Fruit fly (Drosophila melanogaster) whole organism, prepupa: ENCODE results near the gene Or69a.

Experiments used
- Blimp-1 ChIP-seq: fragments of 200-800 bp; sonication (Bioruptor generic); optimal IDR thresholded peaks from 3 replicates; lab custom pipeline; 2017; ENCODE audit warnings: missing biosample characterization, missing genetic modification characterization, mild to moderate bottlenecking, moderate library complexity, missing genetic modification reagents
- CG10631 ChIP-seq: fragments of 200-800 bp; sonication (Bioruptor generic); optimal IDR thresholded peaks from 2 replicates; lab custom pipeline; 2016; ENCODE audit warnings: missing biosample characterization, missing genetic modification characterization
- CG11294 ChIP-seq: fragments of 200-800 bp; sonication (Bioruptor generic); IDR thresholded peaks from 2 replicates; pipeline ENCODE4 v1.3.6; 2022; ENCODE audit warnings: missing biosample characterization, missing genetic modification characterization
- CG11762 ChIP-seq: fragments of 200-800 bp; sonication (Bioruptor generic); optimal IDR thresholded peaks from 3 replicates; lab custom pipeline; 2016; ENCODE audit warnings: missing biosample characterization, missing genetic modification characterization; ENCODE audit not compliant: insufficient read depth
- CG15336 ChIP-seq: fragments of 200-800 bp; sonication (Bioruptor generic); IDR thresholded peaks from 2 replicates; pipeline ENCODE4 v1.3.6; 2022; ENCODE audit warnings: missing biosample characterization, missing genetic modification characterization
- CG1621 ChIP-seq: fragments of 200-800 bp; sonication (Bioruptor generic); optimal IDR thresholded peaks from 3 replicates; lab custom pipeline; 2018; ENCODE audit warnings: missing biosample characterization, mild to moderate bottlenecking, missing genetic modification characterization
- CG16779 ChIP-seq: fragments of 200-800 bp; sonication (Bioruptor generic); optimal IDR thresholded peaks from 3 replicates; lab custom pipeline; 2017; ENCODE audit warnings: missing biosample characterization, mild to moderate bottlenecking, missing genetic modification characterization
- CG3032 ChIP-seq: fragments of 200-800 bp; optimal IDR thresholded peaks from 2 replicates; lab custom pipeline; 2019; ENCODE audit warnings: missing biosample characterization, mild to moderate bottlenecking, missing genetic modification characterization, moderate library complexity
- CG32006 ChIP-seq: fragments of 200-800 bp; sonication (Bioruptor generic); optimal IDR thresholded peaks from 3 replicates; lab custom pipeline; 2017; ENCODE audit warnings: missing biosample characterization, mild to moderate bottlenecking, missing genetic modification characterization
- CG6163 ChIP-seq: fragments of 200-800 bp; sonication (Bioruptor generic); IDR thresholded peaks from 3 replicates; pipeline ENCODE4 v1.3.6; 2022; ENCODE audit warnings: missing biosample characterization, missing genetic modification characterization
- CG6792 ChIP-seq: fragments of 200-800 bp; sonication (Bioruptor generic); optimal IDR thresholded peaks from 3 replicates; lab custom pipeline; 2016; ENCODE audit warnings: missing biosample characterization, missing genetic modification characterization
- CG6854 ChIP-seq: fragments of 200-800 bp; sonication (Bioruptor generic); optimal IDR thresholded peaks from 2 replicates; lab custom pipeline; 2017; ENCODE audit warnings: missing biosample characterization, mild to moderate bottlenecking, missing genetic modification characterization
- CG7368 ChIP-seq: fragments of 200-800 bp; sonication (Bioruptor generic); optimal IDR thresholded peaks from 3 replicates; lab custom pipeline; 2016; ENCODE audit warnings: missing biosample characterization, missing genetic modification characterization
- CG8119 ChIP-seq: fragments of 200-800 bp; sonication (Bioruptor generic); IDR thresholded peaks from 3 replicates; pipeline ENCODE4 v1.3.6; 2022; ENCODE audit warnings: missing biosample characterization, missing genetic modification characterization
- CG8319 ChIP-seq: fragments of 200-800 bp; sonication (Bioruptor generic); optimal IDR thresholded peaks from 3 replicates; lab custom pipeline; 2016; ENCODE audit warnings: missing biosample characterization, missing genetic modification characterization
- CG8632 ChIP-seq: fragments of 200-800 bp; sonication (Bioruptor generic); optimal IDR thresholded peaks from 3 replicates; lab custom pipeline; 2016; ENCODE audit warnings: missing biosample characterization, missing genetic modification characterization
- CG9139 ChIP-seq: fragments of 200-800 bp; sonication (Bioruptor generic); optimal IDR thresholded peaks from 3 replicates; lab custom pipeline; 2017; ENCODE audit warnings: missing biosample characterization, mild to moderate bottlenecking, missing genetic modification characterization
- Eip78C ChIP-seq: fragments of 200-800 bp; sonication (Bioruptor generic); peaks from one replicate; lab custom pipeline; 2016; ENCODE audit warnings: missing biosample characterization, missing genetic modification characterization
- Eip93F ChIP-seq: fragments of 200-800 bp; sonication (Bioruptor generic); optimal IDR thresholded peaks from 2 replicates; lab custom pipeline; 2016; ENCODE audit warnings: missing biosample characterization, mild to moderate bottlenecking, missing genetic modification characterization
- Ets96B ChIP-seq: fragments of 200-800 bp; optimal IDR thresholded peaks from 2 replicates; lab custom pipeline; 2019; ENCODE audit warnings: missing biosample characterization, mild to moderate bottlenecking, missing genetic modification characterization, moderate library complexity
- Gug ChIP-seq: fragments of 200-800 bp; sonication (Bioruptor generic); IDR thresholded peaks from 2 replicates; pipeline ENCODE4 v1.3.6; 2022; ENCODE audit warnings: missing biosample characterization, missing genetic modification characterization
- Hr39 ChIP-seq: fragments of 200-800 bp; sonication (Bioruptor generic); optimal IDR thresholded peaks from 2 replicates; lab custom pipeline; 2016; ENCODE audit warnings: missing biosample characterization, missing genetic modification characterization
- Met ChIP-seq: fragments of 200-800 bp; sonication (Bioruptor generic); optimal IDR thresholded peaks from 3 replicates; lab custom pipeline; 2016; ENCODE audit warnings: missing biosample characterization, missing genetic modification characterization
- OdsH ChIP-seq: fragments of 200-800 bp; sonication (Bioruptor generic); optimal IDR thresholded peaks from 3 replicates; lab custom pipeline; 2016; ENCODE audit warnings: missing biosample characterization, missing genetic modification characterization
- Smox ChIP-seq: fragments of 200-800 bp; sonication (Bioruptor generic); optimal IDR thresholded peaks from 3 replicates; lab custom pipeline; 2016; ENCODE audit warnings: missing biosample characterization, missing genetic modification characterization
- Sox102F ChIP-seq: fragments of 200-800 bp; sonication (Bioruptor generic); optimal IDR thresholded peaks from 2 replicates; lab custom pipeline; 2016; ENCODE audit warnings: missing biosample characterization, mild to moderate bottlenecking, missing genetic modification characterization
- achi ChIP-seq: fragments of 200-800 bp; sonication (Bioruptor generic); optimal IDR thresholded peaks from 3 replicates; lab custom pipeline; 2016; ENCODE audit warnings: missing biosample characterization, missing genetic modification characterization
- dac ChIP-seq: fragments of 200-800 bp; sonication (Bioruptor generic); optimal IDR thresholded peaks from 2 replicates; lab custom pipeline; 2017; ENCODE audit warnings: missing biosample characterization, mild to moderate bottlenecking, missing genetic modification characterization
- esn ChIP-seq: fragments of 200-800 bp; sonication (Bioruptor generic); optimal IDR thresholded peaks from 2 replicates; lab custom pipeline; 2016; ENCODE audit warnings: missing biosample characterization, mild to moderate bottlenecking, missing genetic modification characterization, moderate library complexity
- fd59A ChIP-seq: fragments of 200-800 bp; sonication (Bioruptor generic); optimal IDR thresholded peaks from 2 replicates; lab custom pipeline; 2017; ENCODE audit warnings: missing biosample characterization, mild to moderate bottlenecking, missing genetic modification characterization, missing genetic modification reagents
- fd85E ChIP-seq: fragments of 200-800 bp; sonication (Bioruptor generic); optimal IDR thresholded peaks from 3 replicates; lab custom pipeline; 2016; ENCODE audit warnings: missing biosample characterization, missing genetic modification characterization
- fkh ChIP-seq: fragments of 200-800 bp; sonication (Bioruptor generic); optimal IDR thresholded peaks from 3 replicates; lab custom pipeline; 2017; ENCODE audit warnings: missing biosample characterization, mild to moderate bottlenecking, missing genetic modification characterization, moderate library complexity
- net ChIP-seq: fragments of 200-800 bp; sonication (Bioruptor generic); optimal IDR thresholded peaks from 3 replicates; lab custom pipeline; 2016; ENCODE audit warnings: missing biosample characterization, missing genetic modification characterization
- pdm3 ChIP-seq: fragments of 200-800 bp; sonication (Bioruptor generic); optimal IDR thresholded peaks from 3 replicates; lab custom pipeline; 2016; ENCODE audit warnings: missing biosample characterization, missing genetic modification characterization
- spab ChIP-seq: fragments of 200-800 bp; sonication (Bioruptor generic); optimal IDR thresholded peaks from 2 replicates; lab custom pipeline; 2017; ENCODE audit warnings: missing biosample characterization, mild to moderate bottlenecking, missing genetic modification characterization, missing genetic modification reagents
- ss ChIP-seq, 2 experiments: fragments of 200-800 bp; sonication (Bioruptor generic); optimal IDR thresholded peaks; 2 replicates in 1 of 2; 3 replicates in 1 of 2; lab custom pipeline; 2017 to 2018; ENCODE audit warnings: mild to moderate bottlenecking in 2 of 2, missing biosample characterization in 2 of 2, missing genetic modification characterization in 2 of 2, moderate library complexity in 1 of 2
- svp ChIP-seq: fragments of 200-800 bp; sonication (Bioruptor generic); peaks from one replicate; lab custom pipeline; 2016; ENCODE audit warnings: missing biosample characterization, missing genetic modification characterization
- vri ChIP-seq: fragments of 200-800 bp; sonication (Bioruptor generic); optimal IDR thresholded peaks from 3 replicates; lab custom pipeline; 2016; ENCODE audit warnings: missing biosample characterization, mild to moderate bottlenecking, missing genetic modification characterization

Gene Or69a

DNA sequence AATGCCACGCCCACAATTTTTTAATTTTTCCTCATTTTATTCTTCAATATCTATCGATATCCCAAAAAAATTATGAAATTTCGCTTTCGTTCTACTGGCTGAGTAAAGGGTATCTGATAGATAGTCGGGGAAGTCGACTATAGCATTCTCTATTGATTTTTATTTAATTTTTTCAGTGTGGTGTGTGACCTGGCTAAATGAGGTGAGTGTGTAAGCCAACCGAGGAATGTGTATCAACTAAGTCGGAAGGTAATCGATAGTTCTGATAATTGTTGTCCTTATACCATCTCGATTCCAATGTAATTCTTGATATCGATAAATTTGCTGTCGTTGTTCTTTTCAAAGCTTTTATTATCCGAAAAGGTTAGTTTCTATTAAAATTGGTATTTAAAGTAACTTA, 39.0 kb upstream of the Or69a start, which contains the start of gene CG11263 (continued):
- TF ChIP-seq pdm3 (GFP tag; lab: Kevin White, UChicago) = no peak
- no peak for TF ChIP-seq Eip93F (GFP tag; lab: Kevin White, UChicago)
- TF ChIP-seq CG8119 (GFP tag; lab: Robert Waterston, UW) = no peak
- TF ChIP-seq Eip78C (GFP tag; lab: Kevin White, UChicago) = no peak
- peak; percentile 32 for TF ChIP-seq esn (GFP tag; lab: Kevin White, UChicago)
- TF ChIP-seq Gug = no peak
- TF ChIP-seq Met (GFP tag; lab: Kevin White, UChicago) = no peak
- no peak for TF ChIP-seq CG8319
- TF ChIP-seq CG11762 (GFP tag; lab: Kevin White, UChicago) = no peak
- peak; percentile 32 for TF ChIP-seq CG10631 (GFP tag; lab: Kevin White, UChicago)
- TF ChIP-seq Hr39 (GFP tag; lab: Kevin White, UChicago) = peak; percentile 48
- no peak for TF ChIP-seq Blimp-1 (GFP tag; lab: Kevin White, UChicago)
- no peak for TF ChIP-seq fd59A (GFP tag; lab: Kevin White, UChicago)

DNA sequence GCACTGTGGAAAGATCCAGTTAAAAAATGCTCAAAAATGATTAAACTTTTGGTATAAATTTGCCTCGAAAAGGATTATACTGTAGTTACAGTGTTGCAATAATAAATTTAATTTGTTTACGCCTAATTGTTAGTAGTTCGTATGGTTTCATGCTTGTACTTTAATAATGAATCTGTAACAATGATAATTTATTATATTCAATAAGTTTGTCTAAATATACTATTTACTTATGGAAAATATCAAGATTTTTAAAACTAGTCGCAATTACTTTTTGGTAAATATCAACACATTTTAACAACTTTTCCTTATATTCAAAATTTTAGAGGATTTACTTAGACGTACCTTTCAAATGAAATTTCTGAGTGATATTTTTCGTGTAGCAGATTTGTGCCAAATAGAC, 27.3 kb upstream of the Or69a start, which contains the start of gene CG11262:
Gene CG11262 (plus strand): TSS at position 301 of the 400 bp plus-strand sequence.
- TF ChIP-seq svp (GFP tag; lab: Kevin White, UChicago) (peak; percentile 10), achi (GFP tag; lab: Kevin White, UChicago) (no peak)

DNA sequence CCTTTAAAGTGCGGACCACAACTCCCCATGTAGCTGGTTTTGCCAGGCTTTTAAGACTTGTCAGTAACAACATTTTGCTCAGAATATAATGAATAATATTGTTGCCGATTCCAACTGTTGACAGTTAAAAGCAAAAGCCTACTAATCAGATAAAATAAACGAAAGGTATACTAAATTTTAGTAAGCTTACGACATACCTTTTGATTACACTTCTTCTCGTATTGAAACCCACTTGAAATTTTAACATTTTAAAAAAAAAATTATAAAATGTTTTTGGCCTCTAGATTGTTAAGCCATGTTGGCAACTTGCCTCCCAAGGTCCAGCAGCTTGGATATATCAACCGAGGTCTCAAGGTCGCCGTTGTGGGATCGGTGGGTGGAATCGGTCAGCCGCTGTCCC, 4.7 kb upstream of the Or69a start, which contains the start of the genes CG10748 and CG10749:
Gene CG10748 (minus strand): TSS at position 101 of the 400 bp plus-strand sequence.
Gene CG10749 (plus strand): TSS at position 216 of the 400 bp plus-strand sequence.
- no peak for TF ChIP-seq Ets96B (tag; lab: Kevin White, UChicago)
- TF ChIP-seq dac (GFP tag; lab: Kevin White, UChicago) = no peak
- TF ChIP-seq CG6854 (GFP tag; lab: Kevin White, UChicago) = no peak
- TF ChIP-seq Gug = no peak
- no peak for TF ChIP-seq vri (GFP tag; lab: Kevin White, UChicago)
- TF ChIP-seq CG16779 (tag; lab: Kevin White, UChicago) = no peak
- TF ChIP-seq Sox102F = no peak
- no peak for TF ChIP-seq CG8632 (GFP tag; lab: Kevin White, UChicago)
- TF ChIP-seq fd85E (GFP tag; lab: Kevin White, UChicago) = no peak
- TF ChIP-seq CG9139 (GFP tag; lab: Kevin White, UChicago) = no peak
- no peak for TF ChIP-seq OdsH (GFP tag; lab: Kevin White, UChicago)
- TF ChIP-seq Smox (GFP tag; lab: Kevin White, UChicago) = no peak
- no peak for TF ChIP-seq net (GFP tag; lab: Kevin White, UChicago)
- no peak for TF ChIP-seq CG8119 (GFP tag; lab: Robert Waterston, UW)

DNA sequence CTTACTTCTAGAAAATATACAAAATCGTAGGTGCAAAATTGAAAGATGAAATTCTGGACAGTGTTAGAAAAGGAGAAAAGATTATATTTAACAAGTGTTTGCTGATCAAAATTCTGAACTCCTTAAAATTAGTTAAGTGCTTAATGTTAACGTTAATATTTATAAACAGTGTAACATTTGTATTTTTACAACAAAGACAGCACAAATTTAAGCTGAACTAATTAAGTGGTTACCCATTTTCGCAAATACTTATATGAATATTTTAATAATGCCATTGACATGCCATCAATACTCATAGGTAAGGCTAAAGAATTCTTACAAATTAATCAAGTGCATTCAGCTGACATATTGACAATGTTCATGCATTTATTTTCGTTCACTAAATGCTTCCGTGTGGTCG, 13.0 kb downstream of the Or69a start, which contains the start of gene CG10752:
Gene CG10752 (minus strand): TSS at position 101 of the 400 bp plus-strand sequence.
- TF ChIP-seq spab (GFP tag; lab: Kevin White, UChicago) (no peak), vri (GFP tag; lab: Kevin White, UChicago) (no peak), Blimp-1 (GFP tag; lab: Kevin White, UChicago) (no peak), CG15336 (GFP tag; lab: Robert Waterston, UW) (no peak), ss (GFP tag; optimal IDR thresholded peaks at IDR 0.05; lab: Kevin White, UChicago) (no peak), fd59A (GFP tag; lab: Kevin White, UChicago) (no peak), CG1621 (tag; lab: Kevin White, UChicago) (no peak), CG6792 (GFP tag; lab: Kevin White, UChicago) (no peak), fd85E (GFP tag; lab: Kevin White, UChicago) (no peak)
- TF ChIP-seq, all 60 proteins: peak for 0

dm6 chr3L:12949386-12949785, 18.1 kb downstream of the Or69a start:
- no peak for TF ChIP-seq CG16779 (tag; lab: Kevin White, UChicago)
- no peak for TF ChIP-seq spab (GFP tag; lab: Kevin White, UChicago)
- TF ChIP-seq fkh (GFP tag; lab: Kevin White, UChicago) = no peak
- TF ChIP-seq CG3032 (tag; lab: Kevin White, UChicago) = no peak
- no peak for TF ChIP-seq CG11294
- no peak for TF ChIP-seq esn (GFP tag; lab: Kevin White, UChicago)
- no peak for TF ChIP-seq CG32006
- no peak for TF ChIP-seq pdm3 (GFP tag; lab: Kevin White, UChicago)
- TF ChIP-seq Ets96B (tag; lab: Kevin White, UChicago) = no peak
- TF ChIP-seq CG6163 (GFP tag; lab: Robert Waterston, UW) = no peak
- TF ChIP-seq CG7368 (GFP tag; lab: Kevin White, UChicago) = no peak
